Fruit fly (Drosophila melanogaster): ENCODE measurements around the gene Ptp61F.

The Ptp61F gene

DNA sequence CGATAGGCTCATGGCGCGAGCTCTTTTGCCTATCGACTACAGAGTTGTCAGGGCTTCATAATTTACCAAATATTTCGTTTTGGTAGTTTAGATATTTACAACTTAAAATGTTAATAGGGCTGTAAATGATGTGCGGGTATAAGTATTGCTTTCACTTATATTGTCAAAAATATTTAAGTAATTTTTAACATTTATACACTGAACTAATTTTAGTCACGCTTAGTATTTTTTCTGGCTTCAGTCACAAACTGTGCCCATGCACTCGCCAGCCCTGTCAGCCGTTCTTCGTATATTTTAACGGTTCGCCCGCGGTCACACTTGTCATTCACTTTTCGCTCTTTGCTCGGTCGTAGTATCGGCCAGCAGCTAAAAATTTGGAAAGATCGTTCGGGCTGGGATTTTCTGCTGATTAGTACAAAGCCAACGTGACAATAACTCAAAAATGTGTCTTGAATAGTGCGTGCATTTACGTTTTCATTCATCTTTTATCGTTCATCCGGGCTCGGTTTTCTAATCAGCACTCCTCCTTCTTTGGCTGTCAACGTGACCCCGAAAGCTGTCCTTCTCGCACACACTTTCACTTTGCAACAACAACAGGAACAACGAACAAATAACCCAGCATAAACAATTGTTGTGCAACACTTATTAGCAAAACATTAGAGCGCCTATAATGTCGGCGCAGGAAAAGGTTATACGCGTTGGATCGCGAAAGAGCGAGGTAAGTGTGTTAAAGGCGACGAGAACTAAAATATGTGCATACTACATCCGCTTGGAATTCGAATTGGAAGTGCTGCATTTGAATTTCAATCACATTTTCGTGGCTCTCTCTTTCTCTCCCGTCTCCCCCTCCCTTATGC, 140.3 kb downstream of the Ptp61F start, which contains the start of the genes Hmbs and CG2211 (continued):
- TF ChIP-seq yki (optimal IDR thresholded peaks at IDR 0.05) (no peak), insv (GFP tag; optimal IDR thresholded peaks at IDR 0.05) (peak; percentile 38 to 93), CG3281 (GFP tag; optimal IDR thresholded peaks at IDR 0.05) (peak; percentile 86), CG14860 (GFP tag; IDR thresholded peaks at IDR 0.05; ENCODE audit: partially characterized antibody) (no peak), pita (GFP tag; optimal IDR thresholded peaks at IDR 0.05) (no peak), Taf1 (GFP tag; IDR thresholded peaks at IDR 0.05) (peak; percentile 50; the same call in 1 of the 2 replicates), CG18476 (GFP tag; optimal IDR thresholded peaks at IDR 0.05) (peak; percentile 87), grau (tag; optimal IDR thresholded peaks at IDR 0.05) (peak; percentile 86), CG10462 (GFP tag; optimal IDR thresholded peaks at IDR 0.05) (peak; percentile 69), dm (GFP tag; optimal IDR thresholded peaks at IDR 0.05) (peak; percentile 86), CG7372 (GFP tag; IDR thresholded peaks at IDR 0.05) (peak; percentile 82), CG3995 (GFP tag; optimal IDR thresholded peaks at IDR 0.05) (peak; percentile 97), klu (GFP tag; IDR thresholded peaks at IDR 0.05) (peak; percentile 77), CG3847 (GFP tag; IDR thresholded peaks at IDR 0.05) (peak; percentile 92), Vsx1 (GFP tag; optimal IDR thresholded peaks at IDR 0.05) (peak; percentile 23), mld (GFP tag; IDR thresholded peaks at IDR 0.05; ENCODE audit: partially characterized antibody) (no peak), CG17385 (GFP tag; optimal IDR thresholded peaks at IDR 0.05) (peak; percentile 67), Gug (GFP tag; IDR thresholded peaks at IDR 0.05) (peak; percentile 78; the same call in 3 of the 4 replicates), Lpt (GFP tag; optimal IDR thresholded peaks at IDR 0.05) (no peak), CG10366 (GFP tag; IDR thresholded peaks at IDR 0.05) (peak; percentile 84), tin (GFP tag; optimal IDR thresholded peaks at IDR 0.05) (peak; percentile 92), CG2116 (GFP tag; optimal IDR thresholded peaks at IDR 0.05) (peak; percentile 89), D19A (tag; optimal IDR thresholded peaks at IDR 0.05) (peak; percentile 73), CG11723 (GFP tag; optimal IDR thresholded peaks at IDR 0.05) (peak; percentile 68), so (GFP tag; IDR thresholded peaks at IDR 0.05) (peak; percentile 79; the same call in 2 of the 3 replicates), CG6654 (GFP tag; optimal IDR thresholded peaks at IDR 0.05) (peak; percentile 26), CG15514 (GFP tag; optimal IDR thresholded peaks at IDR 0.05) (peak; percentile 94), h (optimal IDR thresholded peaks at IDR 0.05) (no peak), ERR (GFP tag; optimal IDR thresholded peaks at IDR 0.05) (peak; percentile 73), Sox102F (GFP tag; optimal IDR thresholded peaks at IDR 0.05) (peak; percentile 84), CG4854 (GFP tag; optimal IDR thresholded peaks at IDR 0.05) (peak; percentile 86), maf-S (GFP tag; optimal IDR thresholded peaks at IDR 0.05) (peak; percentile 85), cas (GFP tag; IDR thresholded peaks at IDR 0.05) (0 out of 2 replicates have a peak, but pooled peaks have one; percentile 57), Elba2 (GFP tag; optimal IDR thresholded peaks at IDR 0.05) (peak; percentile 84), CG10565 (GFP tag; optimal IDR thresholded peaks at IDR 0.05) (peak; percentile 73), CG12104 (GFP tag; optimal IDR thresholded peaks at IDR 0.05) (peak; percentile 78), nom (GFP tag; optimal IDR thresholded peaks at IDR 0.05) (peak; percentile 29), Ptx1 (GFP tag; IDR thresholded peaks at IDR 0.05) (peak; percentile 87), nmo (GFP tag; optimal IDR thresholded peaks at IDR 0.05) (peak; percentile 90), slbo (GFP tag; IDR thresholded peaks at IDR 0.05) (peak; percentile 91), abd-A (tag; optimal IDR thresholded peaks at IDR 0.05) (no peak), dimm (GFP tag; IDR thresholded peaks at IDR 0.05) (0 out of 2 replicates have a peak, but pooled peaks have one; percentile 30), wor (GFP tag; IDR thresholded peaks at IDR 0.05) (peak; percentile 58; the same call in 1 of the 2 replicates), CG11093 (GFP tag; IDR thresholded peaks at IDR 0.05) (peak; percentile 76; the same call in 2 of the 3 replicates), crc (GFP tag; optimal IDR thresholded peaks at IDR 0.05) (peak; percentile 76), her (GFP tag; optimal IDR thresholded peaks at IDR 0.05) (peak; percentile 4), Myb (GFP tag; optimal IDR thresholded peaks at IDR 0.05) (peak; percentile 78), nerfin-1 (tag; optimal IDR thresholded peaks at IDR 0.05) (peak; percentile 84), CG14441 (GFP tag; IDR thresholded peaks at IDR 0.05) (peak; percentile 83)

All from whole organism, embryonic.